Fruit fly (Drosophila melanogaster) whole organism, embryonic: Measurements from ENCODE around the gene CG31823.

Source experiments
- CG10209 ChIP-seq: fragments of 200-800 bp; sonication (Bioruptor generic); optimal IDR thresholded peaks from 3 replicates; lab custom pipeline; 2017; ENCODE audit warnings: missing biosample characterization, mild to moderate bottlenecking, missing genetic modification characterization, missing genetic modification reagents
- CG10267 ChIP-seq: fragments of 200-800 bp; sonication (Bioruptor generic); optimal IDR thresholded peaks from 2 replicates; lab custom pipeline; 2018; ENCODE audit warnings: missing biosample characterization, mild to moderate bottlenecking, missing genetic modification characterization, moderate library complexity
- CG10321 ChIP-seq: fragments of 200-800 bp; sonication (Bioruptor generic); IDR thresholded peaks from 2 replicates; pipeline ENCODE4 v1.3.6; 2022; ENCODE audit warnings: missing biosample characterization, missing genetic modification characterization
- CG10462 ChIP-seq: fragments of 200-800 bp; sonication (Bioruptor generic); optimal IDR thresholded peaks from 2 replicates; lab custom pipeline; 2016; ENCODE audit warnings: missing biosample characterization, missing genetic modification characterization
- CG10654 ChIP-seq: fragments of 200-800 bp; sonication (Bioruptor generic); optimal IDR thresholded peaks from 2 replicates; lab custom pipeline; 2016; ENCODE audit warnings: missing biosample characterization, missing genetic modification characterization
- CG10959 ChIP-seq: fragments of 200-800 bp; sonication (Bioruptor generic); IDR thresholded peaks from 2 replicates; pipeline ENCODE4 v1.3.6; 2022; ENCODE audit warnings: missing biosample characterization, missing genetic modification characterization
- CG12769 ChIP-seq: fragments of 200-800 bp; sonication (Bioruptor generic); optimal IDR thresholded peaks from 2 replicates; lab custom pipeline; 2019; ENCODE audit warnings: missing biosample characterization, mild to moderate bottlenecking, missing genetic modification characterization, moderate library complexity
- CG14050 ChIP-seq: fragments of 200-800 bp; sonication (Bioruptor generic); IDR thresholded peaks from 3 replicates; pipeline ENCODE4 v1.3.6; 2022; ENCODE audit warnings: missing biosample characterization, missing genetic modification characterization
- CG14710 ChIP-seq: fragments of 200-800 bp; sonication (Bioruptor generic); optimal IDR thresholded peaks from 3 replicates; lab custom pipeline; 2019; ENCODE audit warnings: missing biosample characterization, mild to moderate bottlenecking, missing genetic modification characterization, moderate library complexity
- CG15269 ChIP-seq: fragments of 200-800 bp; sonication (Bioruptor generic); optimal IDR thresholded peaks from 2 replicates; lab custom pipeline; 2018; ENCODE audit warnings: missing biosample characterization, mild to moderate bottlenecking, missing genetic modification characterization, moderate library complexity
- CG16813 ChIP-seq: fragments of 200-800 bp; sonication (Bioruptor generic); IDR thresholded peaks from 3 replicates; pipeline ENCODE4 v1.3.6; 2022; ENCODE audit warnings: missing biosample characterization, missing genetic modification characterization; ENCODE audit not compliant: partially characterized antibody
- CG18262 ChIP-seq: fragments of 200-800 bp; optimal IDR thresholded peaks from 3 replicates; lab custom pipeline; 2019; ENCODE audit warnings: missing biosample characterization, mild to moderate bottlenecking, missing genetic modification characterization, moderate library complexity
- CG2889 ChIP-seq: fragments of 200-800 bp; sonication (Bioruptor generic); IDR thresholded peaks from 3 replicates; pipeline ENCODE4 v1.3.6; 2022; ENCODE audit warnings: missing biosample characterization, missing genetic modification characterization
- CG31365 ChIP-seq: fragments of 200-800 bp; sonication (Bioruptor generic); optimal IDR thresholded peaks from 2 replicates; lab custom pipeline; 2018; ENCODE audit warnings: missing biosample characterization, mild to moderate bottlenecking, missing genetic modification characterization
- CG4282 ChIP-seq: fragments of 200-800 bp; sonication (Bioruptor generic); optimal IDR thresholded peaks from 2 replicates; lab custom pipeline; 2016; ENCODE audit warnings: missing biosample characterization, missing genetic modification characterization
- CG4854 ChIP-seq: fragments of 200-800 bp; sonication (Bioruptor generic); optimal IDR thresholded peaks from 2 replicates; lab custom pipeline; 2016; ENCODE audit warnings: missing biosample characterization, missing genetic modification characterization, inconsistent platforms
- CG6175 ChIP-seq: fragments of 200-800 bp; sonication (Bioruptor generic); IDR thresholded peaks from 3 replicates; pipeline ENCODE4 v1.3.6; 2022; ENCODE audit warnings: missing biosample characterization, missing genetic modification characterization
- CG6791 ChIP-seq: fragments of 200-800 bp; sonication (Bioruptor generic); IDR thresholded peaks from 3 replicates; pipeline ENCODE4 v1.3.6; 2022; ENCODE audit warnings: missing biosample characterization, missing genetic modification characterization; ENCODE audit not compliant: partially characterized antibody
- CG7372 ChIP-seq: fragments of 200-800 bp; sonication (Bioruptor generic); IDR thresholded peaks from 2 replicates; pipeline ENCODE4 v1.3.6; 2022; ENCODE audit warnings: missing biosample characterization, missing genetic modification characterization
- CG7839 ChIP-seq: fragments of 200-800 bp; sonication (Bioruptor generic); optimal IDR thresholded peaks from 3 replicates; lab custom pipeline; 2018; ENCODE audit warnings: missing biosample characterization, mild to moderate bottlenecking, missing genetic modification characterization, moderate library complexity
- ERR ChIP-seq: fragments of 200-800 bp; sonication (Bioruptor generic); optimal IDR thresholded peaks from 2 replicates; lab custom pipeline; 2016; ENCODE audit warnings: missing biosample characterization, missing genetic modification characterization
- Ets65A ChIP-seq: fragments of 200-800 bp; sonication (Bioruptor generic); peaks from one replicate; lab custom pipeline; 2016; ENCODE audit warnings: missing biosample characterization, missing genetic modification characterization
- Ets97D ChIP-seq: fragments of 200-800 bp; sonication (Bioruptor generic); optimal IDR thresholded peaks from 3 replicates; lab custom pipeline; 2016; ENCODE audit warnings: missing biosample characterization, missing genetic modification characterization
- Gug ChIP-seq: fragments of 200-800 bp; sonication (Bioruptor generic); IDR thresholded peaks from 4 replicates; pipeline ENCODE4 v1.3.6; 2022; ENCODE audit warnings: missing biosample characterization, missing genetic modification characterization
- HLH3B ChIP-seq: fragments of 200-800 bp; sonication (Bioruptor generic); IDR thresholded peaks from 2 replicates; pipeline ENCODE4 v1.3.6; 2022; ENCODE audit warnings: missing biosample characterization, missing genetic modification characterization
- HLH4C ChIP-seq: fragments of 200-800 bp; sonication (Bioruptor generic); IDR thresholded peaks from 3 replicates; pipeline ENCODE4 v1.3.6; 2022; ENCODE audit warnings: missing biosample characterization, missing genetic modification characterization; ENCODE audit not compliant: partially characterized antibody
- Hey ChIP-seq: fragments of 200-800 bp; sonication (Bioruptor generic); optimal IDR thresholded peaks from 3 replicates; lab custom pipeline; 2018; ENCODE audit warnings: missing biosample characterization, mild to moderate bottlenecking, missing genetic modification characterization
- HmgD ChIP-seq: fragments of 200-800 bp; sonication (Bioruptor generic); optimal IDR thresholded peaks from 3 replicates; lab custom pipeline; 2016; ENCODE audit warnings: missing biosample characterization, missing genetic modification characterization
- Hr78 ChIP-seq, 2 experiments: fragments of 200-800 bp in 1 of 2; fragments of >200 bp in 1 of 2; sonication (Bioruptor generic) in 1 of 2; optimal IDR thresholded peaks; 2 replicates each; lab custom pipeline; 2017 to 2019; ENCODE audit warnings: missing biosample characterization in 2 of 2, missing genetic modification characterization in 2 of 2, mild to moderate bottlenecking in 1 of 2, moderate library complexity in 1 of 2
- MBD-R2 ChIP-seq: fragments of 200-800 bp; sonication (Bioruptor generic); IDR thresholded peaks from 2 replicates; pipeline ENCODE4 v1.3.6; 2022; ENCODE audit warnings: missing biosample characterization, missing genetic modification characterization
- MTF-1 ChIP-seq: fragments of 200-800 bp; sonication (Bioruptor generic); optimal IDR thresholded peaks from 2 replicates; lab custom pipeline; 2018; ENCODE audit warnings: missing biosample characterization, mild to moderate bottlenecking, missing genetic modification characterization, borderline replicate concordance
- Rfx ChIP-seq: fragments of 200-800 bp; sonication (Bioruptor generic); IDR thresholded peaks from 2 replicates; pipeline ENCODE4 v1.3.6; 2022; ENCODE audit warnings: missing biosample characterization, missing genetic modification characterization
- Six4 ChIP-seq: fragments of 200-800 bp; sonication (Bioruptor generic); optimal IDR thresholded peaks from 2 replicates; lab custom pipeline; 2016; ENCODE audit warnings: missing biosample characterization, missing genetic modification characterization
- Stat92E ChIP-seq, 3 experiments: fragments of >200 bp in 2 of 3; fragments of 200-800 bp in 1 of 3; sonication (Bioruptor generic) in 1 of 3; optimal IDR thresholded peaks; 2 replicates each; lab custom pipeline; 2017 to 2019; ENCODE audit warnings: missing biosample characterization in 3 of 3, missing genetic modification characterization in 3 of 3, mild to moderate bottlenecking in 1 of 3, moderate library complexity in 1 of 3
- Trl ChIP-seq, 3 experiments: fragments of >200 bp in 2 of 3; fragments of 200-800 bp in 1 of 3; sonication (Bioruptor generic) in 1 of 3; optimal IDR thresholded peaks; 2 replicates in 1 of 3; 3 replicates in 2 of 3; lab custom pipeline; 2016 to 2017; ENCODE audit warnings: missing biosample characterization in 1 of 3, missing genetic modification characterization in 1 of 3
- az2 ChIP-seq: fragments of 200-800 bp; sonication (Bioruptor generic); optimal IDR thresholded peaks from 3 replicates; lab custom pipeline; 2016; ENCODE audit warnings: missing biosample characterization, missing genetic modification characterization
- cg ChIP-seq: fragments of 200-800 bp; sonication (Bioruptor generic); optimal IDR thresholded peaks from 3 replicates; lab custom pipeline; 2019; ENCODE audit warnings: missing biosample characterization, mild to moderate bottlenecking, missing genetic modification characterization, moderate library complexity
- crol ChIP-seq: fragments of 200-800 bp; sonication (Bioruptor generic); IDR thresholded peaks from 2 replicates; pipeline ENCODE4 v1.3.6; 2022; ENCODE audit warnings: missing biosample characterization, missing genetic modification characterization
- ewg ChIP-seq: fragments of 200-800 bp; sonication (Bioruptor generic); optimal IDR thresholded peaks from 3 replicates; lab custom pipeline; 2017; ENCODE audit warnings: mild to moderate bottlenecking, missing biosample characterization, missing genetic modification reagents, missing genetic modification characterization
- gsb ChIP-seq: fragments of 200-800 bp; sonication (Bioruptor generic); IDR thresholded peaks from 2 replicates; pipeline ENCODE4 v1.3.6; 2022; ENCODE audit warnings: missing biosample characterization, missing genetic modification characterization
- inv ChIP-seq: fragments of 200-800 bp; sonication (Bioruptor generic); IDR thresholded peaks from 2 replicates; pipeline ENCODE4 v1.3.6; 2022; ENCODE audit warnings: missing biosample characterization, missing genetic modification characterization; ENCODE audit not compliant: partially characterized antibody
- kay ChIP-seq: fragments of 200-800 bp; sonication (Bioruptor generic); optimal IDR thresholded peaks from 2 replicates; lab custom pipeline; 2016; ENCODE audit warnings: missing biosample characterization, missing genetic modification characterization
- onecut ChIP-seq: fragments of 200-800 bp; sonication (Bioruptor generic); IDR thresholded peaks from 2 replicates; pipeline ENCODE4 v1.3.6; 2022; ENCODE audit warnings: missing biosample characterization, missing genetic modification characterization
- psq ChIP-seq: fragments of 200-800 bp; sonication (Bioruptor generic); optimal IDR thresholded peaks from 2 replicates; lab custom pipeline; 2017; ENCODE audit warnings: missing biosample characterization, missing genetic modification characterization
- ro ChIP-seq: fragments of 200-800 bp; sonication (Bioruptor generic); IDR thresholded peaks from 2 replicates; pipeline ENCODE4 v1.3.6; 2022; ENCODE audit warnings: missing biosample characterization, missing genetic modification characterization
- shn ChIP-seq: fragments of 200-800 bp; sonication (Bioruptor generic); optimal IDR thresholded peaks from 3 replicates; lab custom pipeline; 2016; ENCODE audit warnings: missing biosample characterization, missing genetic modification characterization
- tgo ChIP-seq: fragments of 200-800 bp; sonication (Bioruptor generic); IDR thresholded peaks from 3 replicates; pipeline ENCODE4 v1.3.6; 2022; ENCODE audit warnings: missing biosample characterization, missing genetic modification characterization
- usp ChIP-seq: fragments of >200 bp; optimal IDR thresholded peaks from 2 replicates; lab custom pipeline; 2017; ENCODE audit warnings: missing biosample characterization, missing genetic modification characterization
- vnd ChIP-seq: fragments of 200-800 bp; sonication (Bioruptor generic); IDR thresholded peaks from 3 replicates; pipeline ENCODE4 v1.3.6; 2022; ENCODE audit warnings: missing biosample characterization, missing genetic modification characterization; ENCODE audit not compliant: partially characterized antibody
- zen2 ChIP-seq: fragments of 200-800 bp; sonication (Bioruptor generic); IDR thresholded peaks from 3 replicates; pipeline ENCODE4 v1.3.6; 2022; ENCODE audit warnings: missing biosample characterization, missing genetic modification characterization; ENCODE audit not compliant: partially characterized antibody

Gene CG31823

dm6 chr2L:15908086-15908485, 7.8 kb upstream of the CG31823 start (continued):
- TF ChIP-seq gsb (GFP tag; lab: Robert Waterston, UW) (no peak), HLH4C (GFP tag; lab: Robert Waterston, UW) (no peak), Ets65A (GFP tag; lab: Kevin White, UChicago) (no peak), CG12769 (tag; lab: Kevin White, UChicago) (peak; percentile 67), az2 (GFP tag; lab: Kevin White, UChicago) (no peak), inv (GFP tag; lab: Robert Waterston, UW) (no peak), CG10654 (GFP tag; lab: Kevin White, UChicago) (no peak), CG15269 (no peak), HLH3B (GFP tag; lab: Robert Waterston, UW) (0 out of 2 replicates have a peak, but pooled peaks have one; percentile 26), CG18262 (tag; lab: Kevin White, UChicago) (no peak), CG4854 (GFP tag; lab: Kevin White, UChicago) (no peak), MTF-1 (GFP tag; lab: Kevin White, UChicago) (no peak), ewg (GFP tag; lab: Kevin White, UChicago) (no peak), CG10321 (GFP tag; lab: Robert Waterston, UW) (0 out of 2 replicates have a peak, but pooled peaks have one; percentile 7), ERR (no peak), Stat92E (GFP tag; optimal IDR thresholded peaks at IDR 0.05; lab: Kevin White, UChicago) (no peak), Gug (GFP tag; lab: Robert Waterston, UW) (peak; percentile 35; the same call in 1 of the 4 replicates), ro (GFP tag; lab: Robert Waterston, UW) (no peak), CG6175 (no peak), CG7839 (no peak), Hr78 (GFP tag; optimal IDR thresholded peaks at IDR 0.05; lab: Kevin White, UChicago) (no peak), CG2889 (GFP tag; lab: Robert Waterston, UW) (no peak), kay (GFP tag; lab: Kevin White, UChicago) (no peak), CG7372 (no peak), Six4 (GFP tag; lab: Kevin White, UChicago) (no peak), usp (GFP tag; lab: Kevin White, UChicago) (no peak), CG10462 (GFP tag; lab: Kevin White, UChicago) (no peak), CG16813 (GFP tag; lab: Robert Waterston, UW) (no peak), shn (GFP tag; lab: Kevin White, UChicago) (no peak), crol (GFP tag; lab: Robert Waterston, UW) (no peak), HmgD (GFP tag; lab: Kevin White, UChicago) (no peak), psq (no peak), CG10959 (GFP tag; lab: Robert Waterston, UW) (no peak), Trl (optimal IDR thresholded peaks at IDR 0.05; lab: Kevin White, UChicago) (no peak), Trl (GFP tag; optimal IDR thresholded peaks at IDR 0.05; lab: Kevin White, UChicago) (no peak), MBD-R2 (no peak), vnd (GFP tag; lab: Robert Waterston, UW) (no peak), Rfx (GFP tag; lab: Robert Waterston, UW) (0 out of 2 replicates have a peak, but pooled peaks have one; percentile 25), CG14050 (peak; percentile 17; the same call in 1 of the 3 replicates), CG31365 (tag; lab: Kevin White, UChicago) (no peak), onecut (GFP tag; lab: Robert Waterston, UW) (no peak), tgo (GFP tag; lab: Robert Waterston, UW) (no peak), Hey (tag; lab: Kevin White, UChicago) (peak; percentile 14), cg (GFP tag; lab: Kevin White, UChicago) (no peak), CG4282 (no peak), Ets97D (no peak), CG6791 (GFP tag; lab: Robert Waterston, UW) (0 out of 3 replicates have a peak, but pooled peaks have one; percentile 25), CG14710 (no peak), zen2 (GFP tag; lab: Robert Waterston, UW) (no peak), CG10267 (tag; lab: Kevin White, UChicago) (no peak), CG10209 (no peak)
